Fruit fly (Drosophila melanogaster): Measurements from ENCODE around the gene S6k.

The S6k gene

DNA sequence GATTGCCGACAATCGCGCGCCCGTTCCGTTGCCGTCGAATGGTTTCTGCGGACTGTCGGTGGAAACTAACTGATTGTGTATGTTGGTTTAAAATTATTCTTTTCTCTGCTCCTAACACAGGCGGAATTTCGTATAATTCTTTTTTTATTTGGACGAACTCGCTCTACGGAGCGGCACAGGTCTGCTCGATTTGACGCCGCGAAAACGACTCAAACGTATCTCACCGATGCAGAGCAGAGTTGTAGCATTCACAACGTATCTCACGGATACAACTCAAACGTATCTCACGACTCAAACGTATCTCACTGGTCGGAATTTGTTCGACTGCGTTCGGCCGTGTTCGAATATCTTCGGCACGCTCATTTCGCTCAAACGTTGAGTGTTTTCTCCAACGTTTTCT, 34.7 kb upstream of the S6k start, which contains the start of gene vn (continued):
- no peak for TF ChIP-seq lov (optimal IDR thresholded peaks at IDR 0.05)
- TF ChIP-seq lov (GFP tag; IDR thresholded peaks at IDR 0.05), result no peak
- peak; percentile 20 for TF ChIP-seq grau (tag; optimal IDR thresholded peaks at IDR 0.05)
- TF ChIP-seq cato (GFP tag; optimal IDR thresholded peaks at IDR 0.05; ENCODE audit: borderline replicate concordance), result no peak
- TF ChIP-seq CG34224 (GFP tag; IDR thresholded peaks at IDR 0.05; ENCODE audit: partially characterized antibody), result peak; percentile 61
- TF ChIP-seq Stat92E (GFP tag; optimal IDR thresholded peaks at IDR 0.05), result peak in 1 of 3 experiments; percentile 31
- TF ChIP-seq bsh (GFP tag; optimal IDR thresholded peaks at IDR 0.05), result no peak
- TF ChIP-seq Nf-YA (GFP tag; IDR thresholded peaks at IDR 0.05), result 0 out of 2 replicates have a peak, but pooled peaks have one; percentile 6
- TF ChIP-seq chinmo (GFP tag; IDR thresholded peaks at IDR 0.05; ENCODE audit: partially characterized antibody), result peak; percentile 88; the same call in 3 of the 4 replicates
- TF ChIP-seq crol (GFP tag; IDR thresholded peaks at IDR 0.05), result no peak; the same call in 1 of the 2 replicates
- TF ChIP-seq lmd (GFP tag; IDR thresholded peaks at IDR 0.05), result no peak
- TF ChIP-seq az2 (GFP tag; optimal IDR thresholded peaks at IDR 0.05), result no peak
- peak; percentile 6 for TF ChIP-seq HmgD (GFP tag; optimal IDR thresholded peaks at IDR 0.05)
- no peak for TF ChIP-seq CG7928 (GFP tag; optimal IDR thresholded peaks at IDR 0.05)
- no peak for TF ChIP-seq odd (GFP tag; optimal IDR thresholded peaks at IDR 0.05)
- no peak for TF ChIP-seq kah (GFP tag; optimal IDR thresholded peaks at IDR 0.05)
- TF ChIP-seq CG8924 (tag; optimal IDR thresholded peaks at IDR 0.05), result peak; percentile 30
- TF ChIP-seq jumu (GFP tag; optimal IDR thresholded peaks at IDR 0.05), result no peak
- peak; percentile 14 for TF ChIP-seq CG2712 (tag; optimal IDR thresholded peaks at IDR 0.05)
- no peak for TF ChIP-seq MESR4 (GFP tag; optimal IDR thresholded peaks at IDR 0.05)
- no peak for TF ChIP-seq CG33557 (GFP tag; optimal IDR thresholded peaks at IDR 0.05)
- TF ChIP-seq CG10267 (tag; optimal IDR thresholded peaks at IDR 0.05), result no peak
- TF ChIP-seq CG33213 (GFP tag; optimal IDR thresholded peaks at IDR 0.05), result no peak
- TF ChIP-seq dpn (GFP tag; optimal IDR thresholded peaks at IDR 0.05), result no peak
- no peak for TF ChIP-seq Kr (GFP tag; optimal IDR thresholded peaks at IDR 0.05)
- no peak for TF ChIP-seq Asciz (GFP tag; optimal IDR thresholded peaks at IDR 0.05)
- 0 out of 2 replicates have a peak, but pooled peaks have one; percentile 12 for TF ChIP-seq NFAT (GFP tag; IDR thresholded peaks at IDR 0.05)
- TF ChIP-seq CG2129 (GFP tag; IDR thresholded peaks at IDR 0.05; ENCODE audit: partially characterized antibody), result no peak
- TF ChIP-seq D19A (tag; optimal IDR thresholded peaks at IDR 0.05), result peak; percentile 43
- no peak for TF ChIP-seq tup (GFP tag; optimal IDR thresholded peaks at IDR 0.05)
- no peak for TF ChIP-seq pum (GFP tag; optimal IDR thresholded peaks at IDR 0.05)
- TF ChIP-seq pros (GFP tag; optimal IDR thresholded peaks at IDR 0.05), result peak; percentile 34
- TF ChIP-seq CG15073 (GFP tag; optimal IDR thresholded peaks at IDR 0.05), result no peak
- peak; percentile 69; the same call in 2 of the 3 replicates for TF ChIP-seq CG6791 (GFP tag; IDR thresholded peaks at IDR 0.05; ENCODE audit: partially characterized antibody)
- no peak for TF ChIP-seq Blimp-1 (GFP tag; optimal IDR thresholded peaks at IDR 0.05)
- TF ChIP-seq tx (GFP tag; optimal IDR thresholded peaks at IDR 0.05), result no peak
- TF ChIP-seq slp2 (GFP tag; optimal IDR thresholded peaks at IDR 0.05), result no peak
- no peak for TF ChIP-seq H2.0 (GFP tag; IDR thresholded peaks at IDR 0.05)
- no peak for TF ChIP-seq CG6813 (GFP tag; optimal IDR thresholded peaks at IDR 0.05)
- no peak for TF ChIP-seq CG2889 (GFP tag; IDR thresholded peaks at IDR 0.05)
- TF ChIP-seq Drgx (GFP tag; IDR thresholded peaks at IDR 0.05), result peak; percentile 53
- TF ChIP-seq Lim3 (GFP tag; IDR thresholded peaks at IDR 0.05), result no peak
- peak; percentile 6 for TF ChIP-seq CG7987 (GFP tag; optimal IDR thresholded peaks at IDR 0.05)
- peak; percentile 76; the same call in 2 of the 3 replicates for TF ChIP-seq Opbp (GFP tag; IDR thresholded peaks at IDR 0.05; ENCODE audit: partially characterized antibody)
- no peak for TF ChIP-seq sr (GFP tag; IDR thresholded peaks at IDR 0.05)
- TF ChIP-seq HLHmδ (GFP tag; optimal IDR thresholded peaks at IDR 0.05), result no peak
- TF ChIP-seq BtbVII (GFP tag; optimal IDR thresholded peaks at IDR 0.05), result no peak
- no peak for TF ChIP-seq CG10209 (GFP tag; optimal IDR thresholded peaks at IDR 0.05)
- TF ChIP-seq Adf1 (GFP tag; IDR thresholded peaks at IDR 0.05), result peak; percentile 51; the same call in 1 of the 2 replicates
- no peak for TF ChIP-seq CG5245 (GFP tag; optimal IDR thresholded peaks at IDR 0.05)

All from whole organism, embryonic.